ENCODE assay signal across 1 fruit fly cellular context in the genomic region with DNA sequence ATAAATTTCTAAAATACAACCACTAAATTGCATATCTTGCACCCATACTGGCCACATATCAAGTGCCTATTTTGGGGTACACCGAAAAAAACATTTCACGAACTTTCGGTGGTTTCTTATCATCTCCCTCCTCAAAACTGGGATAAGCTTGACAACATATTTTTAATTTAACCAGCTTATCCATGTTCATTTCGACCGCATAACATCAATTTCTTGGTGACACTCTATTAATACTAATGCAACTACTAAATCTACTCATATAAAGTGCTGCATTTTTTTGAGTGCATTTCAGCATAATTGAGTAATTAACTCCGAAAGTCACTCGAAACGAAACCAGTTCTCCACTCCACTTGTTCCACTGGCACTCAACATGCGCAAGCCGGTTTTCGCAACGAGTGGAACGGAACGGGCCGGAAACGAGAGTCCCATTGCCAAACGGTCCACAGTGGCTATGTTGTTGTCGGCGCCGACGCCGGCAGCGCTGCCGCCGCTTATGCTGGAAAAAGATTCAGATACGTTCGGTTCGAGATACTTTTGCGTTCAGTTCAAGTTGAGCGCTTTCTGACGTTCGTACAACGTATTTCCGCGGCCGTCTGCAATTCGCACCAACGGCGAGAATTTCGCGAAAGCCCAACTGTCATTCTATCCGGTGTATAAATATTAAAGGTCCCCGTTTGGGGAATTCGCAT.
TF ChIP-seq lines count a peak whose summit lies in the region.

A gene (plus strand): TSS at position 529 of the 689 bp plus-strand sequence.

TF ChIP-seq in whole organism, embryonic, 481 proteins besides CTCF, POLR2A, EP300 and RAD21 (continued from another document and continues in another):
- TF ChIP-seq run (tag; optimal IDR thresholded peaks at IDR 0.05; lab: Kevin White, UChicago) (peak; percentile 74), Tbp (GFP tag; optimal IDR thresholded peaks at IDR 0.05; lab: Kevin White, UChicago) (no peak), zfh1 (GFP tag; IDR thresholded peaks at IDR 0.05; lab: Robert Waterston, UW) (peak; percentile 79), Taf1 (GFP tag; IDR thresholded peaks at IDR 0.05; lab: Robert Waterston, UW) (no peak), Asciz (GFP tag; optimal IDR thresholded peaks at IDR 0.05; lab: Kevin White, UChicago) (peak; percentile 76), wor (GFP tag; IDR thresholded peaks at IDR 0.05; lab: Robert Waterston, UW) (peak; percentile 45; the same call in 1 of the 2 replicates), Fer3 (tag; optimal IDR thresholded peaks at IDR 0.05; lab: Kevin White, UChicago) (peak; percentile 63), p53 (GFP tag; optimal IDR thresholded peaks at IDR 0.05; lab: Kevin White, UChicago) (no peak), CG17912 (GFP tag; optimal IDR thresholded peaks at IDR 0.05; lab: Kevin White, UChicago) (no peak), sens-2 (GFP tag; IDR thresholded peaks at IDR 0.05; lab: Robert Waterston, UW) (peak; percentile 64; the same call in 1 of the 2 replicates), sisA (GFP tag; IDR thresholded peaks at IDR 0.05; lab: Robert Waterston, UW) (peak; percentile 53; the same call in 1 of the 2 replicates), CG6254 (GFP tag; optimal IDR thresholded peaks at IDR 0.05; lab: Kevin White, UChicago) (peak; percentile 86), Poxn (GFP tag; IDR thresholded peaks at IDR 0.05; lab: Robert Waterston, UW) (no peak), CG12104 (GFP tag; optimal IDR thresholded peaks at IDR 0.05; lab: Kevin White, UChicago) (no peak), sug (tag; optimal IDR thresholded peaks at IDR 0.05; lab: Kevin White, UChicago) (no peak), slou (GFP tag; optimal IDR thresholded peaks at IDR 0.05; lab: Kevin White, UChicago) (no peak), insv (GFP tag; optimal IDR thresholded peaks at IDR 0.05; lab: Kevin White, UChicago) (no peak), Doc2 (GFP tag; IDR thresholded peaks at IDR 0.05; lab: Robert Waterston, UW) (no peak), Hsf (GFP tag; optimal IDR thresholded peaks at IDR 0.05; lab: Kevin White, UChicago) (peak; percentile 68), Hr78 (GFP tag; optimal IDR thresholded peaks at IDR 0.05; lab: Kevin White, UChicago) (peak in 1 of 2 experiments; percentile 58), unc-4 (GFP tag; IDR thresholded peaks at IDR 0.05; lab: Robert Waterston, UW; ENCODE audit: partially characterized antibody) (peak; percentile 44), CG4820 (GFP tag; optimal IDR thresholded peaks at IDR 0.05; lab: Kevin White, UChicago) (peak; percentile 65), CG10543 (GFP tag; optimal IDR thresholded peaks at IDR 0.05; lab: Kevin White, UChicago) (no peak), her (GFP tag; optimal IDR thresholded peaks at IDR 0.05; lab: Kevin White, UChicago) (peak; percentile 44), Blimp-1 (GFP tag; optimal IDR thresholded peaks at IDR 0.05; lab: Kevin White, UChicago) (peak; percentile 85), kay (GFP tag; optimal IDR thresholded peaks at IDR 0.05; lab: Kevin White, UChicago) (no peak), ind (GFP tag; optimal IDR thresholded peaks at IDR 0.05; lab: Kevin White, UChicago) (peak; percentile 55), CG17328 (GFP tag; IDR thresholded peaks at IDR 0.05; lab: Robert Waterston, UW) (peak; percentile 79), Oli (tag; optimal IDR thresholded peaks at IDR 0.05; lab: Kevin White, UChicago) (peak; percentile 85), Sin3A (optimal IDR thresholded peaks at IDR 0.05; lab: Kevin White, UChicago) (no peak), gfzf (GFP tag; optimal IDR thresholded peaks at IDR 0.05; lab: Kevin White, UChicago) (no peak), eve (GFP tag; optimal IDR thresholded peaks at IDR 0.05; lab: Kevin White, UChicago) (peak in 1 of 2 experiments; percentile 93), kni (GFP tag; optimal IDR thresholded peaks at IDR 0.05; lab: Kevin White, UChicago) (peak; percentile 57), CG32767 (GFP tag; IDR thresholded peaks at IDR 0.05; lab: Robert Waterston, UW) (no peak), ase (GFP tag; IDR thresholded peaks at IDR 0.05; lab: Robert Waterston, UW) (0 out of 3 replicates have a peak, but pooled peaks have one; percentile 38), ATbp (GFP tag; optimal IDR thresholded peaks at IDR 0.05; lab: Kevin White, UChicago) (peak; percentile 84), CG4617 (GFP tag; optimal IDR thresholded peaks at IDR 0.05; lab: Kevin White, UChicago; ENCODE audit: borderline replicate concordance) (peak; percentile 1), CG5953 (GFP tag; IDR thresholded peaks at IDR 0.05; lab: Robert Waterston, UW) (no peak), CG6272 (GFP tag; IDR thresholded peaks at IDR 0.05; lab: Robert Waterston, UW) (no peak), CG6689 (GFP tag; IDR thresholded peaks at IDR 0.05; lab: Robert Waterston, UW) (peak; percentile 63), chn (GFP tag; optimal IDR thresholded peaks at IDR 0.05; lab: Kevin White, UChicago) (peak; percentile 84), CG13894 (tag; optimal IDR thresholded peaks at IDR 0.05; lab: Kevin White, UChicago) (no peak), Elba2 (GFP tag; optimal IDR thresholded peaks at IDR 0.05; lab: Kevin White, UChicago) (no peak), dmrt99B (tag; optimal IDR thresholded peaks at IDR 0.05; lab: Kevin White, UChicago) (peak; percentile 83), CG12744 (GFP tag; optimal IDR thresholded peaks at IDR 0.05; lab: Kevin White, UChicago) (no peak), Dip3 (GFP tag; optimal IDR thresholded peaks at IDR 0.05; lab: Kevin White, UChicago) (no peak), PHDP (tag; optimal IDR thresholded peaks at IDR 0.05; lab: Kevin White, UChicago) (peak; percentile 80), caup (GFP tag; optimal IDR thresholded peaks at IDR 0.05; lab: Kevin White, UChicago; ENCODE audit: severe bottlenecking) (no peak), Chrac-16 (GFP tag; optimal IDR thresholded peaks at IDR 0.05; lab: Kevin White, UChicago) (peak; percentile 63), CG30020 (tag; optimal IDR thresholded peaks at IDR 0.05; lab: Kevin White, UChicago) (no peak), TFAM (GFP tag; optimal IDR thresholded peaks at IDR 0.05; lab: Kevin White, UChicago) (no peak), CHES-1-like (GFP tag; optimal IDR thresholded peaks at IDR 0.05; lab: Kevin White, UChicago) (peak; percentile 38), btn (GFP tag; optimal IDR thresholded peaks at IDR 0.05; lab: Kevin White, UChicago) (peak; percentile 68), CG43689 (GFP tag; IDR thresholded peaks at IDR 0.05; lab: Robert Waterston, UW) (no peak), CG8290 (GFP tag; optimal IDR thresholded peaks at IDR 0.05; lab: Kevin White, UChicago) (peak; percentile 44), CG8290 (tag; optimal IDR thresholded peaks at IDR 0.05; lab: Kevin White, UChicago) (no peak), cg (GFP tag; optimal IDR thresholded peaks at IDR 0.05; lab: Kevin White, UChicago) (no peak), yki (optimal IDR thresholded peaks at IDR 0.05; lab: Kevin White, UChicago) (no peak), Atf-2 (GFP tag; optimal IDR thresholded peaks at IDR 0.05; lab: Kevin White, UChicago) (peak; percentile 51), CG5180 (GFP tag; optimal IDR thresholded peaks at IDR 0.05; lab: Kevin White, UChicago) (peak; percentile 77), GATAe (GFP tag; conservative IDR thresholded peaks at IDR 0.05; lab: Robert Waterston, UW) (no peak), Atf3 (GFP tag; optimal IDR thresholded peaks at IDR 0.05; lab: Kevin White, UChicago) (peak; percentile 41), CG17612 (GFP tag; IDR thresholded peaks at IDR 0.05; lab: Robert Waterston, UW) (no peak), CG7745 (tag; optimal IDR thresholded peaks at IDR 0.05; lab: Kevin White, UChicago) (peak; percentile 9), CG11398 (GFP tag; optimal IDR thresholded peaks at IDR 0.05; lab: Kevin White, UChicago) (peak; percentile 76), CG1233 (GFP tag; optimal IDR thresholded peaks at IDR 0.05; lab: Kevin White, UChicago) (peak; percentile 57), CG7987 (GFP tag; optimal IDR thresholded peaks at IDR 0.05; lab: Kevin White, UChicago) (no peak), CG7839 (tag; optimal IDR thresholded peaks at IDR 0.05; lab: Kevin White, UChicago) (peak; percentile 81), CG18764 (GFP tag; optimal IDR thresholded peaks at IDR 0.05; lab: Kevin White, UChicago) (peak; percentile 36), CG10209 (GFP tag; optimal IDR thresholded peaks at IDR 0.05; lab: Kevin White, UChicago) (peak; percentile 72), CG31365 (tag; optimal IDR thresholded peaks at IDR 0.05; lab: Kevin White, UChicago) (peak; percentile 21), sna (GFP tag; IDR thresholded peaks at IDR 0.05; lab: Robert Waterston, UW; ENCODE audit: partially characterized antibody) (peak; percentile 69; the same call in 1 of the 2 replicates), Mes4 (GFP tag; optimal IDR thresholded peaks at IDR 0.05; lab: Kevin White, UChicago) (peak; percentile 86), usp (GFP tag; optimal IDR thresholded peaks at IDR 0.05; lab: Kevin White, UChicago) (no peak), mam (GFP tag; optimal IDR thresholded peaks at IDR 0.05; lab: Kevin White, UChicago) (peak; percentile 28), CG14710 (tag; optimal IDR thresholded peaks at IDR 0.05; lab: Kevin White, UChicago) (peak; percentile 89), cad (GFP tag; optimal IDR thresholded peaks at IDR 0.05; lab: Kevin White, UChicago) (no peak), CG12299 (tag; optimal IDR thresholded peaks at IDR 0.05; lab: Kevin White, UChicago) (peak; percentile 37), CG7372 (GFP tag; IDR thresholded peaks at IDR 0.05; lab: Robert Waterston, UW) (no peak), CG4328 (GFP tag; optimal IDR thresholded peaks at IDR 0.05; lab: Kevin White, UChicago) (peak; percentile 41), lov (optimal IDR thresholded peaks at IDR 0.05; lab: Kevin White, UChicago) (no peak), lov (GFP tag; IDR thresholded peaks at IDR 0.05; lab: Robert Waterston, UW) (no peak), CG7357 (GFP tag; IDR thresholded peaks at IDR 0.05; lab: Robert Waterston, UW) (peak; percentile 61; the same call in 1 of the 3 replicates), CG2202 (tag; optimal IDR thresholded peaks at IDR 0.05; lab: Kevin White, UChicago) (peak; percentile 89), CG3065 (GFP tag; optimal IDR thresholded peaks at IDR 0.05; lab: Kevin White, UChicago) (peak; percentile 6), Scr (GFP tag; IDR thresholded peaks at IDR 0.05; lab: Robert Waterston, UW; ENCODE audit: partially characterized antibody) (peak; percentile 50; the same call in 1 of the 2 replicates), CG17385 (GFP tag; optimal IDR thresholded peaks at IDR 0.05; lab: Kevin White, UChicago) (peak; percentile 56), esg (GFP tag; conservative IDR thresholded peaks at IDR 0.05; lab: Robert Waterston, UW) (peak; percentile 51), Eip74EF (GFP tag; optimal IDR thresholded peaks at IDR 0.05; lab: Kevin White, UChicago) (peak in 1 of 2 experiments; percentile 77), CG8478 (optimal IDR thresholded peaks at IDR 0.05; lab: Kevin White, UChicago) (no peak), Ravus (GFP tag; IDR thresholded peaks at IDR 0.05; lab: Robert Waterston, UW) (peak; percentile 24), CrebB (tag; optimal IDR thresholded peaks at IDR 0.05; lab: Kevin White, UChicago) (peak; percentile 45), twi (tag; optimal IDR thresholded peaks at IDR 0.05; lab: Kevin White, UChicago) (peak; percentile 27), Bdp1 (GFP tag; optimal IDR thresholded peaks at IDR 0.05; lab: Kevin White, UChicago) (peak; percentile 49), az2 (GFP tag; optimal IDR thresholded peaks at IDR 0.05; lab: Kevin White, UChicago) (peak; percentile 77), MTF-1 (GFP tag; optimal IDR thresholded peaks at IDR 0.05; lab: Kevin White, UChicago; ENCODE audit: borderline replicate concordance) (peak; percentile 44), bcd (GFP tag; optimal IDR thresholded peaks at IDR 0.05; lab: Kevin White, UChicago) (peak; percentile 62), Hr39 (optimal IDR thresholded peaks at IDR 0.05; lab: Kevin White, UChicago) (no peak), chm (GFP tag; IDR thresholded peaks at IDR 0.05; lab: Robert Waterston, UW) (peak; percentile 62), gce (GFP tag; IDR thresholded peaks at IDR 0.05; lab: Robert Waterston, UW) (no peak), Dad (GFP tag; optimal IDR thresholded peaks at IDR 0.05; lab: Kevin White, UChicago) (peak; percentile 29), gt (GFP tag; IDR thresholded peaks at IDR 0.05; lab: Robert Waterston, UW) (no peak), CG1024 (GFP tag; IDR thresholded peaks at IDR 0.05; lab: Robert Waterston, UW) (no peak), Side (GFP tag; optimal IDR thresholded peaks at IDR 0.05; lab: Kevin White, UChicago) (peak; percentile 57), MBD-R2 (GFP tag; IDR thresholded peaks at IDR 0.05; lab: Robert Waterston, UW) (no peak), CG15269 (tag; optimal IDR thresholded peaks at IDR 0.05; lab: Kevin White, UChicago) (peak; percentile 73), BEAF-32 (GFP tag; optimal IDR thresholded peaks at IDR 0.05; lab: Kevin White, UChicago) (no peak), Oaz (GFP tag; IDR thresholded peaks at IDR 0.05; lab: Robert Waterston, UW) (no peak), Antp (GFP tag; optimal IDR thresholded peaks at IDR 0.05; lab: Kevin White, UChicago) (peak; percentile 58), Hmx (GFP tag; optimal IDR thresholded peaks at IDR 0.05; lab: Kevin White, UChicago) (no peak), maf-S (GFP tag; optimal IDR thresholded peaks at IDR 0.05; lab: Kevin White, UChicago) (peak; percentile 28), da (GFP tag; optimal IDR thresholded peaks at IDR 0.05; lab: Kevin White, UChicago) (no peak), tap (tag; optimal IDR thresholded peaks at IDR 0.05; lab: Kevin White, UChicago) (peak; percentile 63), so (GFP tag; IDR thresholded peaks at IDR 0.05; lab: Robert Waterston, UW) (peak; percentile 6; the same call in 1 of the 3 replicates), dmrt11E (tag; optimal IDR thresholded peaks at IDR 0.05; lab: Kevin White, UChicago) (peak; percentile 92), CG2116 (GFP tag; optimal IDR thresholded peaks at IDR 0.05; lab: Kevin White, UChicago) (peak; percentile 41), CG12769 (tag; optimal IDR thresholded peaks at IDR 0.05; lab: Kevin White, UChicago) (peak; percentile 41), cwo (GFP tag; optimal IDR thresholded peaks at IDR 0.05; lab: Kevin White, UChicago) (peak; percentile 23), CG31224 (GFP tag; IDR thresholded peaks at IDR 0.05; lab: Robert Waterston, UW) (no peak), Six4 (GFP tag; optimal IDR thresholded peaks at IDR 0.05; lab: Kevin White, UChicago) (peak; percentile 63), CG12236 (GFP tag; optimal IDR thresholded peaks at IDR 0.05; lab: Kevin White, UChicago) (peak; percentile 19), Bgb (GFP tag; IDR thresholded peaks at IDR 0.05; lab: Robert Waterston, UW; ENCODE audit: partially characterized antibody) (peak; percentile 72), Rx (GFP tag; IDR thresholded peaks at IDR 0.05; lab: Robert Waterston, UW) (peak; percentile 57)
